Fruit fly (Drosophila melanogaster) whole organism, prepupa: ENCODE measurements around the gene CG2816.

Source experiments
- Blimp-1 ChIP-seq: fragments of 200-800 bp; sonication (Bioruptor generic); optimal IDR thresholded peaks from 3 replicates; lab custom pipeline; 2017; ENCODE audit warnings: missing biosample characterization, missing genetic modification characterization, mild to moderate bottlenecking, moderate library complexity, missing genetic modification reagents
- CG11762 ChIP-seq: fragments of 200-800 bp; sonication (Bioruptor generic); optimal IDR thresholded peaks from 3 replicates; lab custom pipeline; 2016; ENCODE audit warnings: missing biosample characterization, missing genetic modification characterization; ENCODE audit not compliant: insufficient read depth
- CG1621 ChIP-seq: fragments of 200-800 bp; sonication (Bioruptor generic); optimal IDR thresholded peaks from 3 replicates; lab custom pipeline; 2018; ENCODE audit warnings: missing biosample characterization, mild to moderate bottlenecking, missing genetic modification characterization
- CG16779 ChIP-seq: fragments of 200-800 bp; sonication (Bioruptor generic); optimal IDR thresholded peaks from 3 replicates; lab custom pipeline; 2017; ENCODE audit warnings: missing biosample characterization, mild to moderate bottlenecking, missing genetic modification characterization
- CG3032 ChIP-seq: fragments of 200-800 bp; optimal IDR thresholded peaks from 2 replicates; lab custom pipeline; 2019; ENCODE audit warnings: missing biosample characterization, mild to moderate bottlenecking, missing genetic modification characterization, moderate library complexity
- CG34406 ChIP-seq: fragments of 200-800 bp; sonication (Bioruptor generic); optimal IDR thresholded peaks from 3 replicates; lab custom pipeline; 2016; ENCODE audit warnings: missing biosample characterization, missing genetic modification characterization
- CG6854 ChIP-seq: fragments of 200-800 bp; sonication (Bioruptor generic); optimal IDR thresholded peaks from 2 replicates; lab custom pipeline; 2017; ENCODE audit warnings: missing biosample characterization, mild to moderate bottlenecking, missing genetic modification characterization
- CG8119 ChIP-seq: fragments of 200-800 bp; sonication (Bioruptor generic); IDR thresholded peaks from 3 replicates; pipeline ENCODE4 v1.3.6; 2022; ENCODE audit warnings: missing biosample characterization, missing genetic modification characterization
- Lpt ChIP-seq: fragments of 200-800 bp; sonication (Bioruptor generic); optimal IDR thresholded peaks from 3 replicates; lab custom pipeline; 2016; ENCODE audit warnings: missing biosample characterization, missing genetic modification characterization
- esn ChIP-seq: fragments of 200-800 bp; sonication (Bioruptor generic); optimal IDR thresholded peaks from 2 replicates; lab custom pipeline; 2016; ENCODE audit warnings: missing biosample characterization, mild to moderate bottlenecking, missing genetic modification characterization, moderate library complexity
- salr ChIP-seq, 2 experiments: fragments of 200-800 bp; sonication (Bioruptor generic); optimal IDR thresholded peaks; 3 replicates each; lab custom pipeline; 2016 to 2018; ENCODE audit warnings: missing biosample characterization in 2 of 2, missing genetic modification characterization in 2 of 2, mild to moderate bottlenecking in 1 of 2
- spab ChIP-seq: fragments of 200-800 bp; sonication (Bioruptor generic); optimal IDR thresholded peaks from 2 replicates; lab custom pipeline; 2017; ENCODE audit warnings: missing biosample characterization, mild to moderate bottlenecking, missing genetic modification characterization, missing genetic modification reagents

DNA sequence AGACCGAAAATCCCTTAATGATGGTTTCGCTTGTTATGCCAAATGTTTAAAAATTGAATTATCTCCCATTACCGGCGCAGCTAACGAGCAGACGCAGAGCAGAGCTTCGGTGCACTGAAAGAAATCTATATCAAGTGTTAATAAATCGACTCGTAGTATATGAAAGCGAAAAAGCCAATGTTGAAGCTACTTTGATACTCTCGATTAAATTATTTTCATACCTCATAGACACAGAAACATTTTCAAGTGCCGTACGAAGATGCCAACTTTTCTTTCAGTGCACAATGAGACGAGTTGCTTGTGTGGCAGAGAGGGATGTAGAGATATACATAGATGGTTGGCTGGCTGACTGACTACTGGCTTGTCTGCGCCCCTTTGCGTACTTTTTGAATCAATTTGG lies 27.7 kb upstream of the CG2816 start:
- TF ChIP-seq CG11762 (GFP tag; lab: Kevin White, UChicago) (no peak), Lpt (GFP tag; lab: Kevin White, UChicago) (no peak), CG1621 (tag; lab: Kevin White, UChicago) (no peak), CG6854 (GFP tag; lab: Kevin White, UChicago) (no peak), CG16779 (tag; lab: Kevin White, UChicago) (no peak), Blimp-1 (GFP tag; lab: Kevin White, UChicago) (no peak), spab (GFP tag; lab: Kevin White, UChicago) (no peak), CG8119 (no peak), esn (GFP tag; lab: Kevin White, UChicago) (no peak), CG34406 (GFP tag; lab: Kevin White, UChicago) (no peak), CG3032 (tag; lab: Kevin White, UChicago) (no peak), salr (GFP tag; optimal IDR thresholded peaks at IDR 0.05; lab: Kevin White, UChicago) (no peak)
